Fruit fly (Drosophila melanogaster) whole organism, prepupa: ENCODE data around the gene pHCl-1.
A peak's percentile ranks its signal among the peaks of the same experiment; 100 is the strongest.

Experiments used
- Blimp-1 ChIP-seq: fragments of 200-800 bp; sonication (Bioruptor generic); optimal IDR thresholded peaks from 3 replicates; lab custom pipeline; 2017; ENCODE audit warnings: missing biosample characterization, missing genetic modification characterization, mild to moderate bottlenecking, moderate library complexity, missing genetic modification reagents
- CG11762 ChIP-seq: fragments of 200-800 bp; sonication (Bioruptor generic); optimal IDR thresholded peaks from 3 replicates; lab custom pipeline; 2016; ENCODE audit warnings: missing biosample characterization, missing genetic modification characterization; ENCODE audit not compliant: insufficient read depth
- CG15336 ChIP-seq: fragments of 200-800 bp; sonication (Bioruptor generic); IDR thresholded peaks from 2 replicates; pipeline ENCODE4 v1.3.6; 2022; ENCODE audit warnings: missing biosample characterization, missing genetic modification characterization
- CG16779 ChIP-seq: fragments of 200-800 bp; sonication (Bioruptor generic); optimal IDR thresholded peaks from 3 replicates; lab custom pipeline; 2017; ENCODE audit warnings: missing biosample characterization, mild to moderate bottlenecking, missing genetic modification characterization
- CG3032 ChIP-seq: fragments of 200-800 bp; optimal IDR thresholded peaks from 2 replicates; lab custom pipeline; 2019; ENCODE audit warnings: missing biosample characterization, mild to moderate bottlenecking, missing genetic modification characterization, moderate library complexity
- CG31627 ChIP-seq: fragments of 200-800 bp; sonication (Bioruptor generic); optimal IDR thresholded peaks from 3 replicates; lab custom pipeline; 2016; ENCODE audit warnings: missing biosample characterization, missing genetic modification characterization
- CG32006 ChIP-seq: fragments of 200-800 bp; sonication (Bioruptor generic); optimal IDR thresholded peaks from 3 replicates; lab custom pipeline; 2017; ENCODE audit warnings: missing biosample characterization, mild to moderate bottlenecking, missing genetic modification characterization
- CG34406 ChIP-seq: fragments of 200-800 bp; sonication (Bioruptor generic); optimal IDR thresholded peaks from 3 replicates; lab custom pipeline; 2016; ENCODE audit warnings: missing biosample characterization, missing genetic modification characterization
- CG3919 ChIP-seq: fragments of 200-800 bp; sonication (Bioruptor generic); optimal IDR thresholded peaks from 3 replicates; lab custom pipeline; 2016; ENCODE audit warnings: missing biosample characterization, missing genetic modification characterization
- CG6163 ChIP-seq: fragments of 200-800 bp; sonication (Bioruptor generic); IDR thresholded peaks from 3 replicates; pipeline ENCODE4 v1.3.6; 2022; ENCODE audit warnings: missing biosample characterization, missing genetic modification characterization
- CG6276 ChIP-seq: fragments of 200-800 bp; sonication (Bioruptor generic); optimal IDR thresholded peaks from 2 replicates; lab custom pipeline; 2017; ENCODE audit warnings: missing biosample characterization, mild to moderate bottlenecking, missing genetic modification characterization
- CG6792 ChIP-seq: fragments of 200-800 bp; sonication (Bioruptor generic); optimal IDR thresholded peaks from 3 replicates; lab custom pipeline; 2016; ENCODE audit warnings: missing biosample characterization, missing genetic modification characterization
- CG6808 ChIP-seq: fragments of 200-800 bp; sonication (Bioruptor generic); optimal IDR thresholded peaks from 3 replicates; lab custom pipeline; 2017; ENCODE audit warnings: missing biosample characterization, missing genetic modification characterization, mild to moderate bottlenecking, moderate library complexity, missing genetic modification reagents
- CG6854 ChIP-seq: fragments of 200-800 bp; sonication (Bioruptor generic); optimal IDR thresholded peaks from 2 replicates; lab custom pipeline; 2017; ENCODE audit warnings: missing biosample characterization, mild to moderate bottlenecking, missing genetic modification characterization
- CG7368 ChIP-seq: fragments of 200-800 bp; sonication (Bioruptor generic); optimal IDR thresholded peaks from 3 replicates; lab custom pipeline; 2016; ENCODE audit warnings: missing biosample characterization, missing genetic modification characterization
- CG8119 ChIP-seq: fragments of 200-800 bp; sonication (Bioruptor generic); IDR thresholded peaks from 3 replicates; pipeline ENCODE4 v1.3.6; 2022; ENCODE audit warnings: missing biosample characterization, missing genetic modification characterization
- CG9139 ChIP-seq: fragments of 200-800 bp; sonication (Bioruptor generic); optimal IDR thresholded peaks from 3 replicates; lab custom pipeline; 2017; ENCODE audit warnings: missing biosample characterization, mild to moderate bottlenecking, missing genetic modification characterization
- Eip75B ChIP-seq: fragments of 200-800 bp; sonication (Bioruptor generic); optimal IDR thresholded peaks from 3 replicates; lab custom pipeline; 2016; ENCODE audit warnings: missing biosample characterization, missing genetic modification characterization
- Eip78C ChIP-seq: fragments of 200-800 bp; sonication (Bioruptor generic); peaks from one replicate; lab custom pipeline; 2016; ENCODE audit warnings: missing biosample characterization, missing genetic modification characterization
- Ets96B ChIP-seq: fragments of 200-800 bp; optimal IDR thresholded peaks from 2 replicates; lab custom pipeline; 2019; ENCODE audit warnings: missing biosample characterization, mild to moderate bottlenecking, missing genetic modification characterization, moderate library complexity
- Gug ChIP-seq: fragments of 200-800 bp; sonication (Bioruptor generic); IDR thresholded peaks from 2 replicates; pipeline ENCODE4 v1.3.6; 2022; ENCODE audit warnings: missing biosample characterization, missing genetic modification characterization
- Hr39 ChIP-seq: fragments of 200-800 bp; sonication (Bioruptor generic); optimal IDR thresholded peaks from 2 replicates; lab custom pipeline; 2016; ENCODE audit warnings: missing biosample characterization, missing genetic modification characterization
- Hr4 ChIP-seq: fragments of 200-800 bp; sonication (Bioruptor generic); optimal IDR thresholded peaks from 3 replicates; lab custom pipeline; 2016; ENCODE audit warnings: missing biosample characterization, missing genetic modification characterization
- Lpt ChIP-seq: fragments of 200-800 bp; sonication (Bioruptor generic); optimal IDR thresholded peaks from 3 replicates; lab custom pipeline; 2016; ENCODE audit warnings: missing biosample characterization, missing genetic modification characterization
- Met ChIP-seq: fragments of 200-800 bp; sonication (Bioruptor generic); optimal IDR thresholded peaks from 3 replicates; lab custom pipeline; 2016; ENCODE audit warnings: missing biosample characterization, missing genetic modification characterization
- OdsH ChIP-seq: fragments of 200-800 bp; sonication (Bioruptor generic); optimal IDR thresholded peaks from 3 replicates; lab custom pipeline; 2016; ENCODE audit warnings: missing biosample characterization, missing genetic modification characterization
- Smox ChIP-seq: fragments of 200-800 bp; sonication (Bioruptor generic); optimal IDR thresholded peaks from 3 replicates; lab custom pipeline; 2016; ENCODE audit warnings: missing biosample characterization, missing genetic modification characterization
- Sox102F ChIP-seq: fragments of 200-800 bp; sonication (Bioruptor generic); optimal IDR thresholded peaks from 2 replicates; lab custom pipeline; 2016; ENCODE audit warnings: missing biosample characterization, mild to moderate bottlenecking, missing genetic modification characterization
- Sox15 ChIP-seq: fragments of 200-800 bp; sonication (Bioruptor generic); optimal IDR thresholded peaks from 3 replicates; lab custom pipeline; 2016; ENCODE audit warnings: missing biosample characterization, missing genetic modification characterization
- acj6 ChIP-seq: fragments of 200-800 bp; sonication (Bioruptor generic); optimal IDR thresholded peaks from 3 replicates; lab custom pipeline; 2016; ENCODE audit warnings: missing biosample characterization, missing genetic modification characterization
- dac ChIP-seq: fragments of 200-800 bp; sonication (Bioruptor generic); optimal IDR thresholded peaks from 2 replicates; lab custom pipeline; 2017; ENCODE audit warnings: missing biosample characterization, mild to moderate bottlenecking, missing genetic modification characterization
- eg ChIP-seq: fragments of 200-800 bp; sonication (Bioruptor generic); IDR thresholded peaks from 3 replicates; pipeline ENCODE4 v1.3.6; 2022; ENCODE audit warnings: missing biosample characterization, missing genetic modification characterization
- fkh ChIP-seq: fragments of 200-800 bp; sonication (Bioruptor generic); optimal IDR thresholded peaks from 3 replicates; lab custom pipeline; 2017; ENCODE audit warnings: missing biosample characterization, mild to moderate bottlenecking, missing genetic modification characterization, moderate library complexity
- lz ChIP-seq: fragments of 200-800 bp; sonication (Bioruptor generic); optimal IDR thresholded peaks from 3 replicates; lab custom pipeline; 2016; ENCODE audit warnings: missing biosample characterization, missing genetic modification characterization
- net ChIP-seq: fragments of 200-800 bp; sonication (Bioruptor generic); optimal IDR thresholded peaks from 3 replicates; lab custom pipeline; 2016; ENCODE audit warnings: missing biosample characterization, missing genetic modification characterization
- salr ChIP-seq, 2 experiments: fragments of 200-800 bp; sonication (Bioruptor generic); optimal IDR thresholded peaks; 3 replicates each; lab custom pipeline; 2016 to 2018; ENCODE audit warnings: missing biosample characterization in 2 of 2, missing genetic modification characterization in 2 of 2, mild to moderate bottlenecking in 1 of 2
- ss ChIP-seq, 2 experiments: fragments of 200-800 bp; sonication (Bioruptor generic); optimal IDR thresholded peaks; 2 replicates in 1 of 2; 3 replicates in 1 of 2; lab custom pipeline; 2017 to 2018; ENCODE audit warnings: mild to moderate bottlenecking in 2 of 2, missing biosample characterization in 2 of 2, missing genetic modification characterization in 2 of 2, moderate library complexity in 1 of 2
- vri ChIP-seq: fragments of 200-800 bp; sonication (Bioruptor generic); optimal IDR thresholded peaks from 3 replicates; lab custom pipeline; 2016; ENCODE audit warnings: missing biosample characterization, mild to moderate bottlenecking, missing genetic modification characterization

Gene pHCl-1

dm6 chr3L:15825493-15826209 lies 73.2 kb downstream of the pHCl-1 start (continued):
- TF ChIP-seq Sox15 (GFP tag; lab: Kevin White, UChicago): no peak
- no peak for TF ChIP-seq CG32006 (GFP tag; lab: Kevin White, UChicago)
- no peak for TF ChIP-seq Ets96B (tag; lab: Kevin White, UChicago)
- peak; percentile 21 for TF ChIP-seq Met
- TF ChIP-seq CG6854 (GFP tag; lab: Kevin White, UChicago): peak; percentile 25
- peak; percentile 6 for TF ChIP-seq CG9139
- TF ChIP-seq ss (GFP tag; optimal IDR thresholded peaks at IDR 0.05; lab: Kevin White, UChicago): peak; percentile 10 to 51
- TF ChIP-seq CG8119 (GFP tag; lab: Robert Waterston, UW): 0 out of 3 replicates have a peak, but pooled peaks have one; percentile 17
- peak; percentile 23 for TF ChIP-seq OdsH (GFP tag; lab: Kevin White, UChicago)
- TF ChIP-seq CG16779 (tag; lab: Kevin White, UChicago): peak; percentile 51
- TF ChIP-seq CG31627 (GFP tag; lab: Kevin White, UChicago): no peak
- TF ChIP-seq net (GFP tag; lab: Kevin White, UChicago): peak; percentile 45

- peak; percentile 54; the same call in 2 of the 3 replicates for TF ChIP-seq CG6163 (GFP tag; lab: Robert Waterston, UW)
- peak in 1 of 2 experiments; percentile 0 for TF ChIP-seq ss (GFP tag; optimal IDR thresholded peaks at IDR 0.05; lab: Kevin White, UChicago)
- no peak for TF ChIP-seq CG6808 (GFP tag; lab: Kevin White, UChicago)
- TF ChIP-seq net (GFP tag; lab: Kevin White, UChicago): peak; percentile 18
- peak; percentile 23 for TF ChIP-seq Eip75B (GFP tag; lab: Kevin White, UChicago)
- TF ChIP-seq Sox15 (GFP tag; lab: Kevin White, UChicago): no peak
- TF ChIP-seq lz (GFP tag; lab: Kevin White, UChicago): no peak
- TF ChIP-seq salr (GFP tag; optimal IDR thresholded peaks at IDR 0.05; lab: Kevin White, UChicago): peak in 1 of 2 experiments; percentile 6
- peak; percentile 40; the same call in 1 of the 2 replicates for TF ChIP-seq CG15336 (GFP tag; lab: Robert Waterston, UW)
- TF ChIP-seq Ets96B (tag; lab: Kevin White, UChicago): no peak
- peak; percentile 68 for TF ChIP-seq Lpt (GFP tag; lab: Kevin White, UChicago)
- TF ChIP-seq CG8119 (GFP tag; lab: Robert Waterston, UW): peak; percentile 38; the same call in 1 of the 3 replicates
- peak; percentile 59; the same call in 1 of the 3 replicates for TF ChIP-seq eg
- peak; percentile 56 for TF ChIP-seq vri (GFP tag; lab: Kevin White, UChicago)
- peak; percentile 16 for TF ChIP-seq CG6276 (GFP tag; lab: Kevin White, UChicago)
- TF ChIP-seq Smox (GFP tag; lab: Kevin White, UChicago): no peak
- TF ChIP-seq acj6 (GFP tag; lab: Kevin White, UChicago): no peak
- peak; percentile 49; the same call in 1 of the 2 replicates for TF ChIP-seq Gug (GFP tag; lab: Robert Waterston, UW)
- TF ChIP-seq CG32006 (GFP tag; lab: Kevin White, UChicago): peak; percentile 24
These were observed 74.3 kb downstream of the pHCl-1 start for dm6 chr3L:15824537-15824936.

- TF ChIP-seq Hr39 (GFP tag; lab: Kevin White, UChicago) (no peak), CG3919 (GFP tag; lab: Kevin White, UChicago) (no peak), CG3032 (tag; lab: Kevin White, UChicago) (no peak), Met (no peak), Sox15 (GFP tag; lab: Kevin White, UChicago) (no peak), Sox102F (GFP tag; lab: Kevin White, UChicago) (no peak), Hr4 (GFP tag; lab: Kevin White, UChicago) (no peak), CG7368 (GFP tag; lab: Kevin White, UChicago) (no peak), CG6808 (GFP tag; lab: Kevin White, UChicago) (no peak), CG34406 (no peak), CG16779 (tag; lab: Kevin White, UChicago) (peak; percentile 9), OdsH (GFP tag; lab: Kevin White, UChicago) (no peak), CG6276 (GFP tag; lab: Kevin White, UChicago) (no peak), dac (GFP tag; lab: Kevin White, UChicago) (no peak), CG31627 (GFP tag; lab: Kevin White, UChicago) (no peak), fkh (GFP tag; lab: Kevin White, UChicago) (peak; percentile 90), CG8119 (GFP tag; lab: Robert Waterston, UW) (no peak), CG11762 (GFP tag; lab: Kevin White, UChicago) (no peak), Eip78C (GFP tag; lab: Kevin White, UChicago) (peak; percentile 6), CG15336 (GFP tag; lab: Robert Waterston, UW) (no peak), vri (GFP tag; lab: Kevin White, UChicago) (no peak), Blimp-1 (GFP tag; lab: Kevin White, UChicago) (no peak), Eip75B (GFP tag; lab: Kevin White, UChicago) (no peak), CG6792 (no peak), CG32006 (GFP tag; lab: Kevin White, UChicago) (no peak), CG6854 (GFP tag; lab: Kevin White, UChicago) (no peak)
These were observed 74.9 kb downstream of the pHCl-1 start for dm6 chr3L:15823780-15824423.
